Fruit fly (Drosophila melanogaster) whole organism, embryonic: ENCODE measurements around the gene Shawn.

Experiments
- CG7556 ChIP-seq: fragments of 200-800 bp; sonication (Bioruptor generic); optimal IDR thresholded peaks from 2 replicates; lab custom pipeline; 2017; ENCODE audit warnings: missing biosample characterization, mild to moderate bottlenecking, missing genetic modification characterization
- Meics ChIP-seq: fragments of 200-800 bp; sonication (Bioruptor generic); optimal IDR thresholded peaks from 2 replicates; lab custom pipeline; 2017; ENCODE audit warnings: missing biosample characterization, mild to moderate bottlenecking, missing genetic modification characterization
- NfI ChIP-seq: fragments of 200-800 bp; sonication (Bioruptor generic); optimal IDR thresholded peaks from 3 replicates; lab custom pipeline; 2018; ENCODE audit warnings: missing biosample characterization, mild to moderate bottlenecking, missing genetic modification characterization, moderate library complexity
- da ChIP-seq: fragments of 200-800 bp; sonication (Bioruptor generic); optimal IDR thresholded peaks from 2 replicates; lab custom pipeline; 2016; ENCODE audit warnings: missing biosample characterization, missing genetic modification characterization
- fru ChIP-seq: fragments of >200 bp; optimal IDR thresholded peaks from 2 replicates; lab custom pipeline; 2017

- TF ChIP-seq fru (lab: Kevin White, UChicago) (no peak), CG7556 (GFP tag; lab: Kevin White, UChicago) (no peak), Meics (GFP tag; lab: Kevin White, UChicago) (no peak), NfI (no peak), da (GFP tag; lab: Kevin White, UChicago) (no peak)
These were observed 6.9 kb downstream of the Shawn start, which contains the start of the genes Pstk and Tim9b for dm6 chrX:19618183-19618740.
